Fruit fly (Drosophila melanogaster): ENCODE results near the gene mbc.

dm6 chr3R:23732990-23733512 is 48.5 kb upstream of the mbc start, which contains the start of the genes Hmgcr and Rpn9:
- TF ChIP-seq CTCF (optimal IDR thresholded peaks at IDR 0.05), result no peak
- TF ChIP-seq CG8478 (optimal IDR thresholded peaks at IDR 0.05), result no peak

Data from S2 (cell line).